Fruit fly (Drosophila melanogaster) whole organism, embryonic: ENCODE measurements around the gene CG4364.

ENCODE experiments used
- Antp ChIP-seq: fragments of 200-800 bp; sonication (Bioruptor generic); optimal IDR thresholded peaks from 3 replicates; lab custom pipeline; 2016; ENCODE audit warnings: missing biosample characterization, missing genetic modification characterization
- BEAF-32 ChIP-seq: fragments of 200-800 bp; sonication (Bioruptor generic); optimal IDR thresholded peaks from 3 replicates; lab custom pipeline; 2017; ENCODE audit warnings: missing biosample characterization, missing genetic modification characterization, mild to moderate bottlenecking, moderate library complexity, missing genetic modification reagents
- CG10462 ChIP-seq: fragments of 200-800 bp; sonication (Bioruptor generic); optimal IDR thresholded peaks from 2 replicates; lab custom pipeline; 2016; ENCODE audit warnings: missing biosample characterization, missing genetic modification characterization
- CG12219 ChIP-seq: fragments of 200-800 bp; sonication (Bioruptor generic); optimal IDR thresholded peaks from 3 replicates; lab custom pipeline; 2018; ENCODE audit warnings: missing biosample characterization, mild to moderate bottlenecking, missing genetic modification characterization
- CG13624 ChIP-seq: fragments of 200-800 bp; sonication (Bioruptor generic); optimal IDR thresholded peaks from 2 replicates; lab custom pipeline; 2016; ENCODE audit warnings: missing biosample characterization, missing genetic modification characterization
- CG14667 ChIP-seq: fragments of 200-800 bp; sonication (Bioruptor generic); IDR thresholded peaks from 2 replicates; pipeline ENCODE4 v1.3.6; 2022; ENCODE audit warnings: missing biosample characterization, missing genetic modification characterization
- CG15514 ChIP-seq: fragments of 200-800 bp; sonication (Bioruptor generic); optimal IDR thresholded peaks from 3 replicates; lab custom pipeline; 2017; ENCODE audit warnings: missing biosample characterization, missing genetic modification characterization, mild to moderate bottlenecking, moderate library complexity, missing genetic modification reagents
- CG1603 ChIP-seq: fragments of 200-800 bp; sonication (Bioruptor generic); optimal IDR thresholded peaks from 2 replicates; lab custom pipeline; 2019; ENCODE audit warnings: missing biosample characterization, mild to moderate bottlenecking, missing genetic modification characterization, moderate library complexity
- CG17802 ChIP-seq: fragments of 200-800 bp; sonication (Bioruptor generic); optimal IDR thresholded peaks from 2 replicates; lab custom pipeline; 2018; ENCODE audit warnings: missing biosample characterization, mild to moderate bottlenecking, missing genetic modification characterization, moderate library complexity
- CG18011 ChIP-seq: fragments of 200-800 bp; sonication (Bioruptor generic); optimal IDR thresholded peaks from 2 replicates; lab custom pipeline; 2017; ENCODE audit warnings: missing biosample characterization, missing genetic modification characterization, mild to moderate bottlenecking, moderate library complexity, missing genotype
- CG2129 ChIP-seq: fragments of 200-800 bp; sonication (Bioruptor generic); IDR thresholded peaks from 2 replicates; pipeline ENCODE4 v1.3.6; 2022; ENCODE audit warnings: missing biosample characterization, missing genetic modification characterization; ENCODE audit not compliant: partially characterized antibody
- CG2199 ChIP-seq: fragments of 200-800 bp; sonication (Bioruptor generic); IDR thresholded peaks from 3 replicates; pipeline ENCODE4 v1.3.6; 2022; ENCODE audit warnings: missing biosample characterization, missing genetic modification characterization
- CG2889 ChIP-seq: fragments of 200-800 bp; sonication (Bioruptor generic); IDR thresholded peaks from 3 replicates; pipeline ENCODE4 v1.3.6; 2022; ENCODE audit warnings: missing biosample characterization, missing genetic modification characterization
- CG30403 ChIP-seq: fragments of 200-800 bp; sonication (Bioruptor generic); optimal IDR thresholded peaks from 3 replicates; lab custom pipeline; 2016; ENCODE audit warnings: missing biosample characterization, missing genetic modification characterization
- CG3065 ChIP-seq: fragments of 200-800 bp; sonication (Bioruptor generic); optimal IDR thresholded peaks from 2 replicates; lab custom pipeline; 2016; ENCODE audit warnings: missing biosample characterization, missing genetic modification characterization
- CG3281 ChIP-seq: fragments of 200-800 bp; sonication (Bioruptor generic); optimal IDR thresholded peaks from 3 replicates; lab custom pipeline; 2017; ENCODE audit warnings: missing biosample characterization, mild to moderate bottlenecking, missing genetic modification characterization
- CG43689 ChIP-seq: fragments of 200-800 bp; sonication (Bioruptor generic); IDR thresholded peaks from 2 replicates; pipeline ENCODE4 v1.3.6; 2022; ENCODE audit warnings: missing biosample characterization, missing genetic modification characterization
- CG5245 ChIP-seq: fragments of 200-800 bp; sonication (Bioruptor generic); optimal IDR thresholded peaks from 3 replicates; lab custom pipeline; 2016; ENCODE audit warnings: missing biosample characterization, missing genetic modification characterization
- CG8478 ChIP-seq: fragments of >200 bp; optimal IDR thresholded peaks from 2 replicates; lab custom pipeline; 2018
- CG9215 ChIP-seq: fragments of 200-800 bp; sonication (Bioruptor generic); IDR thresholded peaks from 2 replicates; pipeline ENCODE4 v1.3.6; 2022; ENCODE audit warnings: missing biosample characterization, missing genetic modification characterization
- CG9437 ChIP-seq: fragments of 200-800 bp; sonication (Bioruptor generic); optimal IDR thresholded peaks from 2 replicates; lab custom pipeline; 2018; ENCODE audit warnings: missing biosample characterization, mild to moderate bottlenecking, missing genetic modification characterization
- D19A ChIP-seq: fragments of 200-800 bp; optimal IDR thresholded peaks from 3 replicates; lab custom pipeline; 2019; ENCODE audit warnings: missing biosample characterization, mild to moderate bottlenecking, missing genetic modification characterization, moderate library complexity
- Dbx ChIP-seq: fragments of 200-800 bp; sonication (Bioruptor generic); IDR thresholded peaks from 3 replicates; pipeline ENCODE4 v1.3.6; 2022; ENCODE audit warnings: missing biosample characterization, missing genetic modification characterization
- Hr39 ChIP-seq: fragments of >200 bp; optimal IDR thresholded peaks from 2 replicates; lab custom pipeline; 2017
- Hr78 ChIP-seq, 2 experiments: fragments of 200-800 bp in 1 of 2; fragments of >200 bp in 1 of 2; sonication (Bioruptor generic) in 1 of 2; optimal IDR thresholded peaks; 2 replicates each; lab custom pipeline; 2017 to 2019; ENCODE audit warnings: missing biosample characterization in 2 of 2, missing genetic modification characterization in 2 of 2, mild to moderate bottlenecking in 1 of 2, moderate library complexity in 1 of 2
- Hsf ChIP-seq: fragments of 200-800 bp; sonication (Bioruptor generic); optimal IDR thresholded peaks from 3 replicates; lab custom pipeline; 2016; ENCODE audit warnings: missing biosample characterization, missing genetic modification characterization
- Med ChIP-seq: fragments of 200-800 bp; sonication (Bioruptor generic); peaks from one replicate; lab custom pipeline; 2016; ENCODE audit warnings: missing biosample characterization, missing genetic modification characterization, mild to moderate bottlenecking, inconsistent platforms, moderate library complexity
- Meics ChIP-seq: fragments of 200-800 bp; sonication (Bioruptor generic); optimal IDR thresholded peaks from 2 replicates; lab custom pipeline; 2017; ENCODE audit warnings: missing biosample characterization, mild to moderate bottlenecking, missing genetic modification characterization
- NK7.1 ChIP-seq: fragments of 200-800 bp; sonication (Bioruptor generic); optimal IDR thresholded peaks from 3 replicates; lab custom pipeline; 2016; ENCODE audit warnings: missing biosample characterization, missing genetic modification characterization
- Oli ChIP-seq: fragments of 200-800 bp; sonication (Bioruptor generic); optimal IDR thresholded peaks from 2 replicates; lab custom pipeline; 2018; ENCODE audit warnings: missing biosample characterization, mild to moderate bottlenecking, missing genetic modification characterization, moderate library complexity
- Poxn ChIP-seq: fragments of 200-800 bp; sonication (Bioruptor generic); IDR thresholded peaks from 2 replicates; pipeline ENCODE4 v1.3.6; 2022; ENCODE audit warnings: missing biosample characterization, missing genetic modification characterization
- Ptx1 ChIP-seq: fragments of 200-800 bp; sonication (Bioruptor generic); IDR thresholded peaks from 2 replicates; pipeline ENCODE4 v1.3.6; 2022; ENCODE audit warnings: missing biosample characterization, missing genetic modification characterization
- Side ChIP-seq: fragments of 200-800 bp; sonication (Bioruptor generic); optimal IDR thresholded peaks from 2 replicates; lab custom pipeline; 2016; ENCODE audit warnings: missing biosample characterization, missing genetic modification characterization
- Six4 ChIP-seq: fragments of 200-800 bp; sonication (Bioruptor generic); optimal IDR thresholded peaks from 2 replicates; lab custom pipeline; 2016; ENCODE audit warnings: missing biosample characterization, missing genetic modification characterization
- Usf ChIP-seq: fragments of 200-800 bp; sonication (Bioruptor generic); optimal IDR thresholded peaks from 2 replicates; lab custom pipeline; 2017; ENCODE audit warnings: missing genotype, missing biosample characterization, missing genetic modification characterization
- ash1 ChIP-seq: fragments of 200-800 bp; sonication (Bioruptor generic); optimal IDR thresholded peaks from 2 replicates; lab custom pipeline; 2018; ENCODE audit warnings: missing biosample characterization, mild to moderate bottlenecking, missing genetic modification characterization
- ci ChIP-seq: fragments of 200-800 bp; sonication (Bioruptor generic); IDR thresholded peaks from 3 replicates; pipeline ENCODE4 v1.3.6; 2022; ENCODE audit warnings: missing biosample characterization, missing genetic modification characterization
- corto ChIP-seq: fragments of 200-800 bp; sonication (Bioruptor generic); optimal IDR thresholded peaks from 2 replicates; lab custom pipeline; 2016; ENCODE audit warnings: missing biosample characterization, mild to moderate bottlenecking, missing genetic modification characterization, moderate library complexity
- exex ChIP-seq: fragments of 200-800 bp; sonication (Bioruptor generic); optimal IDR thresholded peaks from 4 replicates; lab custom pipeline; 2018; ENCODE audit warnings: missing biosample characterization, mild to moderate bottlenecking, missing genetic modification characterization, moderate library complexity
- gro ChIP-seq: fragments of 200-800 bp; sonication (Bioruptor generic); optimal IDR thresholded peaks from 2 replicates; lab custom pipeline; 2016; ENCODE audit warnings: missing biosample characterization, missing genetic modification characterization
- kay ChIP-seq: fragments of 200-800 bp; sonication (Bioruptor generic); optimal IDR thresholded peaks from 2 replicates; lab custom pipeline; 2016; ENCODE audit warnings: missing biosample characterization, missing genetic modification characterization
- mld ChIP-seq: fragments of 200-800 bp; sonication (Bioruptor generic); IDR thresholded peaks from 3 replicates; pipeline ENCODE4 v1.3.6; 2022; ENCODE audit warnings: missing biosample characterization, missing genetic modification characterization; ENCODE audit not compliant: partially characterized antibody
- otp ChIP-seq: fragments of 200-800 bp; sonication (Bioruptor generic); IDR thresholded peaks from 3 replicates; pipeline ENCODE4, ENCODE4 v1.3.6; 2022; ENCODE audit warnings: missing biosample characterization, missing genetic modification characterization
- pfk ChIP-seq: fragments of 200-800 bp; sonication (Bioruptor generic); optimal IDR thresholded peaks from 2 replicates; lab custom pipeline; 2018; ENCODE audit warnings: missing biosample characterization, mild to moderate bottlenecking, missing genetic modification characterization, moderate library complexity
- pnt ChIP-seq: fragments of 200-800 bp; sonication (Bioruptor generic); optimal IDR thresholded peaks from 3 replicates; lab custom pipeline; 2016; ENCODE audit warnings: missing biosample characterization, missing genetic modification characterization
- pros ChIP-seq: fragments of 200-800 bp; sonication (Bioruptor generic); optimal IDR thresholded peaks from 3 replicates; lab custom pipeline; 2019; ENCODE audit warnings: missing biosample characterization, mild to moderate bottlenecking, missing genetic modification characterization, moderate library complexity
- sd ChIP-seq: fragments of 200-800 bp; sonication (Bioruptor generic); optimal IDR thresholded peaks from 3 replicates; lab custom pipeline; 2018; ENCODE audit warnings: missing biosample characterization, mild to moderate bottlenecking, missing genetic modification characterization, moderate library complexity
- sima ChIP-seq: fragments of 200-800 bp; sonication (Bioruptor generic); optimal IDR thresholded peaks from 2 replicates; lab custom pipeline; 2016; ENCODE audit warnings: missing biosample characterization, missing genetic modification characterization
- slbo ChIP-seq: fragments of 200-800 bp; sonication (Bioruptor generic); IDR thresholded peaks from 2 replicates; pipeline ENCODE4 v1.3.6; 2022; ENCODE audit warnings: missing biosample characterization, missing genetic modification characterization
- slp2 ChIP-seq: fragments of 200-800 bp; sonication (Bioruptor generic); optimal IDR thresholded peaks from 2 replicates; lab custom pipeline; 2016; ENCODE audit warnings: missing biosample characterization, missing genetic modification characterization
- tap ChIP-seq: fragments of 200-800 bp; optimal IDR thresholded peaks from 3 replicates; lab custom pipeline; 2019; ENCODE audit warnings: missing biosample characterization, mild to moderate bottlenecking, missing genetic modification characterization, moderate library complexity
- tx ChIP-seq: fragments of 200-800 bp; sonication (Bioruptor generic); optimal IDR thresholded peaks from 2 replicates; lab custom pipeline; 2016; ENCODE audit warnings: missing biosample characterization, missing genetic modification characterization
- zfh1 ChIP-seq: fragments of 200-800 bp; sonication (Bioruptor generic); IDR thresholded peaks from 3 replicates; pipeline ENCODE4 v1.3.6; 2022; ENCODE audit warnings: missing biosample characterization, missing genetic modification characterization

The CG4364 gene

dm6 chr2L:9672246-9672645 is 38.8 kb downstream of the CG4364 start (continued):
- TF ChIP-seq BEAF-32 (no peak), CG8478 (no peak), tap (tag; lab: Kevin White, UChicago) (no peak), D19A (tag; lab: Kevin White, UChicago) (peak; percentile 42), CG5245 (no peak), CG2889 (GFP tag; lab: Robert Waterston, UW) (no peak), Ptx1 (GFP tag; lab: Robert Waterston, UW) (no peak), Med (peak; percentile 85), Meics (GFP tag; lab: Kevin White, UChicago) (peak; percentile 18), CG3281 (no peak), Antp (GFP tag; lab: Kevin White, UChicago) (no peak), Oli (tag; lab: Kevin White, UChicago) (no peak), exex (peak; percentile 58), tx (no peak), Dbx (no peak), gro (GFP tag; lab: Kevin White, UChicago) (no peak), ash1 (no peak)

dm6 chr2L:9670909-9671422 is 40.1 kb downstream of the CG4364 start:
- TF ChIP-seq CG3065 (GFP tag; lab: Kevin White, UChicago) (no peak), sd (tag; lab: Kevin White, UChicago) (peak; percentile 73), CG1603 (no peak), kay (GFP tag; lab: Kevin White, UChicago) (no peak), pros (GFP tag; lab: Kevin White, UChicago) (no peak), otp (no peak), CG17802 (tag; lab: Kevin White, UChicago) (no peak), Six4 (GFP tag; lab: Kevin White, UChicago) (no peak), CG2129 (GFP tag; lab: Robert Waterston, UW) (no peak), CG8478 (no peak), Usf (GFP tag; lab: Kevin White, UChicago) (no peak), CG18011 (GFP tag; lab: Kevin White, UChicago) (no peak), Poxn (GFP tag; lab: Robert Waterston, UW) (no peak), CG14667 (GFP tag; lab: Robert Waterston, UW) (no peak), CG15514 (GFP tag; lab: Kevin White, UChicago) (peak; percentile 11), Hsf (GFP tag; lab: Kevin White, UChicago) (no peak), Side (no peak), CG43689 (GFP tag; lab: Robert Waterston, UW) (no peak), CG2199 (GFP tag; lab: Robert Waterston, UW) (no peak), ci (GFP tag; lab: Robert Waterston, UW) (no peak), mld (GFP tag; lab: Robert Waterston, UW) (no peak), Hr78 (GFP tag; optimal IDR thresholded peaks at IDR 0.05; lab: Kevin White, UChicago) (no peak), CG12219 (GFP tag; lab: Kevin White, UChicago) (no peak), slbo (GFP tag; lab: Robert Waterston, UW) (no peak), CG30403 (GFP tag; lab: Kevin White, UChicago) (no peak), sima (GFP tag; lab: Kevin White, UChicago) (no peak), pfk (GFP tag; lab: Kevin White, UChicago) (no peak), CG9215 (GFP tag; lab: Robert Waterston, UW) (no peak), NK7.1 (no peak), corto (GFP tag; lab: Kevin White, UChicago) (no peak), zfh1 (0 out of 3 replicates have a peak, but pooled peaks have one; percentile 19), Hr39 (no peak), CG13624 (no peak), pnt (GFP tag; lab: Kevin White, UChicago) (no peak), CG9437 (no peak), CG10462 (no peak), slp2 (GFP tag; lab: Kevin White, UChicago) (no peak)
